Fruit fly (Drosophila melanogaster): Measurements from ENCODE around the gene CG6962.

CG6962 gene

dm6 chr3R:11888038-11888567, 5.8 kb upstream of the CG6962 start:
- TF ChIP-seq Hr96 (GFP tag; optimal IDR thresholded peaks at IDR 0.05) (no peak), CG14711 (tag; optimal IDR thresholded peaks at IDR 0.05) (peak; percentile 6), Clk (GFP tag; optimal IDR thresholded peaks at IDR 0.05) (no peak), cic (GFP tag; optimal IDR thresholded peaks at IDR 0.05) (peak; percentile 32), CG1620 (GFP tag; optimal IDR thresholded peaks at IDR 0.05) (peak; percentile 14), kay (GFP tag; ENCODE audit: borderline replicate concordance) (no peak), tj (GFP tag; optimal IDR thresholded peaks at IDR 0.05) (peak; percentile 33), ovo (GFP tag; optimal IDR thresholded peaks at IDR 0.05) (no peak), Mnt (GFP tag; optimal IDR thresholded peaks at IDR 0.05) (peak; percentile 45), bab1 (GFP tag; optimal IDR thresholded peaks at IDR 0.05) (peak; percentile 41), toe (GFP tag; optimal IDR thresholded peaks at IDR 0.05) (no peak)

- peak; percentile 43 for TF ChIP-seq CG7101 (tag; optimal IDR thresholded peaks at IDR 0.05)
- peak; percentile 15 for TF ChIP-seq Crg-1 (GFP tag; optimal IDR thresholded peaks at IDR 0.05)
- no peak for TF ChIP-seq tj (GFP tag; optimal IDR thresholded peaks at IDR 0.05)
- peak; percentile 49 for TF ChIP-seq pad (GFP tag; optimal IDR thresholded peaks at IDR 0.05)
- no peak for TF ChIP-seq cic (GFP tag; optimal IDR thresholded peaks at IDR 0.05)
- TF ChIP-seq CG14711 (tag; optimal IDR thresholded peaks at IDR 0.05) = peak; percentile 48
- peak; percentile 61 for TF ChIP-seq CG7045 (GFP tag; optimal IDR thresholded peaks at IDR 0.05)
- TF ChIP-seq bab1 (GFP tag; optimal IDR thresholded peaks at IDR 0.05) = no peak
- TF ChIP-seq CG1620 (GFP tag; optimal IDR thresholded peaks at IDR 0.05) = no peak
- TF ChIP-seq Hr96 (GFP tag; optimal IDR thresholded peaks at IDR 0.05) = peak; percentile 65
- peak; percentile 52 for TF ChIP-seq CG12768 (GFP tag; optimal IDR thresholded peaks at IDR 0.05)
- TF ChIP-seq toe (GFP tag; optimal IDR thresholded peaks at IDR 0.05) = peak; percentile 10
- TF ChIP-seq CG33017 (tag; optimal IDR thresholded peaks at IDR 0.05) = peak; percentile 61
- TF ChIP-seq kay (GFP tag; ENCODE audit: borderline replicate concordance) = peak; percentile 18
- no peak for TF ChIP-seq cnc (optimal IDR thresholded peaks at IDR 0.05)
- TF ChIP-seq Mnt (GFP tag; optimal IDR thresholded peaks at IDR 0.05) = peak; percentile 8
- peak; percentile 23 for TF ChIP-seq CG11617 (GFP tag; optimal IDR thresholded peaks at IDR 0.05)
- no peak for TF ChIP-seq CG5204 (GFP tag; optimal IDR thresholded peaks at IDR 0.05)
- no peak for TF ChIP-seq ovo (GFP tag; optimal IDR thresholded peaks at IDR 0.05)
- TF ChIP-seq Clk (GFP tag; optimal IDR thresholded peaks at IDR 0.05) = no peak
Observed at dm6 chr3R:11887114-11888037, 5.0 kb upstream of the CG6962 start, which contains the start of gene mthl5. Gene mthl5 (minus strand): TSS chr3R:11887168.

dm6 chr3R:11883129-11883528, 795 bp upstream of the CG6962 start:
- TF ChIP-seq Mnt (GFP tag; optimal IDR thresholded peaks at IDR 0.05) (no peak), cnc (optimal IDR thresholded peaks at IDR 0.05) (no peak), CG12768 (GFP tag; optimal IDR thresholded peaks at IDR 0.05) (no peak), bab1 (GFP tag; optimal IDR thresholded peaks at IDR 0.05) (no peak), CG33017 (tag; optimal IDR thresholded peaks at IDR 0.05) (no peak), kay (GFP tag; ENCODE audit: borderline replicate concordance) (no peak), CG1620 (GFP tag; optimal IDR thresholded peaks at IDR 0.05) (no peak), toe (GFP tag; optimal IDR thresholded peaks at IDR 0.05) (no peak), CG7101 (tag; optimal IDR thresholded peaks at IDR 0.05) (no peak), CG5204 (GFP tag; optimal IDR thresholded peaks at IDR 0.05) (no peak), CG14711 (tag; optimal IDR thresholded peaks at IDR 0.05) (no peak), Crg-1 (GFP tag; optimal IDR thresholded peaks at IDR 0.05) (no peak), Hr96 (GFP tag; optimal IDR thresholded peaks at IDR 0.05) (no peak), CG11617 (GFP tag; optimal IDR thresholded peaks at IDR 0.05) (no peak), pad (GFP tag; optimal IDR thresholded peaks at IDR 0.05) (no peak), Clk (GFP tag; optimal IDR thresholded peaks at IDR 0.05) (no peak), ovo (GFP tag; optimal IDR thresholded peaks at IDR 0.05) (no peak)

- TF ChIP-seq bab1 (GFP tag; optimal IDR thresholded peaks at IDR 0.05) (no peak), toe (GFP tag; optimal IDR thresholded peaks at IDR 0.05) (no peak), Mnt (GFP tag; optimal IDR thresholded peaks at IDR 0.05) (no peak), CG11617 (GFP tag; optimal IDR thresholded peaks at IDR 0.05) (no peak), CG5204 (GFP tag; optimal IDR thresholded peaks at IDR 0.05) (no peak), Clk (GFP tag; optimal IDR thresholded peaks at IDR 0.05) (no peak), CG7101 (tag; optimal IDR thresholded peaks at IDR 0.05) (no peak), CG33017 (tag; optimal IDR thresholded peaks at IDR 0.05) (no peak), Crg-1 (GFP tag; optimal IDR thresholded peaks at IDR 0.05) (no peak), cnc (optimal IDR thresholded peaks at IDR 0.05) (no peak), CG12768 (GFP tag; optimal IDR thresholded peaks at IDR 0.05) (no peak), ovo (GFP tag; optimal IDR thresholded peaks at IDR 0.05) (no peak), pad (GFP tag; optimal IDR thresholded peaks at IDR 0.05) (no peak), Hr96 (GFP tag; optimal IDR thresholded peaks at IDR 0.05) (no peak), cic (GFP tag; optimal IDR thresholded peaks at IDR 0.05) (no peak)
Observed at dm6 chr3R:11877162-11877561, 5.2 kb downstream of the CG6962 start, which contains the start of gene sad. Gene sad (plus strand): TSS chr3R:11877235.

dm6 chr3R:11876750-11877149, 5.6 kb downstream of the CG6962 start:
- TF ChIP-seq cnc (optimal IDR thresholded peaks at IDR 0.05) (no peak), tj (GFP tag; optimal IDR thresholded peaks at IDR 0.05) (peak; percentile 100)

- TF ChIP-seq bab1 (GFP tag; optimal IDR thresholded peaks at IDR 0.05) = no peak
- TF ChIP-seq tj (GFP tag; optimal IDR thresholded peaks at IDR 0.05) = no peak
- no peak for TF ChIP-seq Clk (GFP tag; optimal IDR thresholded peaks at IDR 0.05)
Observed at dm6 chr3R:11872692-11873091, 9.6 kb downstream of the CG6962 start.
